Fruit fly (Drosophila melanogaster) whole organism, embryonic: Measurements from ENCODE around the gene Lamtor4.

ENCODE experiments used
- Awh ChIP-seq: fragments of 200-800 bp; sonication (Bioruptor generic); IDR thresholded peaks from 2 replicates; pipeline ENCODE4, ENCODE4 v1.3.6; 2022; ENCODE audit warnings: missing biosample characterization, missing genetic modification characterization
- B-H2 ChIP-seq: fragments of 200-800 bp; sonication (Bioruptor generic); optimal IDR thresholded peaks from 2 replicates; lab custom pipeline; 2018; ENCODE audit warnings: missing biosample characterization, mild to moderate bottlenecking, missing genetic modification characterization
- Bdp1 ChIP-seq: fragments of 200-800 bp; sonication (Bioruptor generic); optimal IDR thresholded peaks from 3 replicates; lab custom pipeline; 2016; ENCODE audit warnings: missing biosample characterization, missing genetic modification characterization
- CG10209 ChIP-seq: fragments of 200-800 bp; sonication (Bioruptor generic); optimal IDR thresholded peaks from 3 replicates; lab custom pipeline; 2017; ENCODE audit warnings: missing biosample characterization, mild to moderate bottlenecking, missing genetic modification characterization, missing genetic modification reagents
- CG10267 ChIP-seq: fragments of 200-800 bp; sonication (Bioruptor generic); optimal IDR thresholded peaks from 2 replicates; lab custom pipeline; 2018; ENCODE audit warnings: missing biosample characterization, mild to moderate bottlenecking, missing genetic modification characterization, moderate library complexity
- CG11093 ChIP-seq: fragments of 200-800 bp; sonication (Bioruptor generic); IDR thresholded peaks from 3 replicates; pipeline ENCODE4 v1.3.6; 2022; ENCODE audit warnings: missing biosample characterization, missing genetic modification characterization
- CG11398 ChIP-seq: fragments of 200-800 bp; sonication (Bioruptor generic); optimal IDR thresholded peaks from 2 replicates; lab custom pipeline; 2016; ENCODE audit warnings: missing biosample characterization, missing genetic modification characterization
- CG12391 ChIP-seq: fragments of 200-800 bp; sonication (Bioruptor generic); optimal IDR thresholded peaks from 3 replicates; lab custom pipeline; 2018; ENCODE audit warnings: missing biosample characterization, mild to moderate bottlenecking, missing genetic modification characterization, moderate library complexity
- CG13296 ChIP-seq: fragments of 200-800 bp; sonication (Bioruptor generic); optimal IDR thresholded peaks from 3 replicates; lab custom pipeline; 2018; ENCODE audit warnings: missing biosample characterization, mild to moderate bottlenecking, missing genetic modification characterization
- CG13424 ChIP-seq: fragments of 200-800 bp; sonication (Bioruptor generic); optimal IDR thresholded peaks from 2 replicates; lab custom pipeline; 2019; ENCODE audit warnings: missing biosample characterization, mild to moderate bottlenecking, missing genetic modification characterization, moderate library complexity
- CG13624 ChIP-seq: fragments of 200-800 bp; sonication (Bioruptor generic); optimal IDR thresholded peaks from 2 replicates; lab custom pipeline; 2016; ENCODE audit warnings: missing biosample characterization, missing genetic modification characterization
- CG1602 ChIP-seq: fragments of 200-800 bp; sonication (Bioruptor generic); optimal IDR thresholded peaks from 3 replicates; lab custom pipeline; 2016; ENCODE audit warnings: missing biosample characterization, missing genetic modification characterization
- CG16863 ChIP-seq: fragments of 200-800 bp; sonication (Bioruptor generic); optimal IDR thresholded peaks from 3 replicates; lab custom pipeline; 2016; ENCODE audit warnings: missing biosample characterization, missing genetic modification characterization
- CG17385 ChIP-seq: fragments of 200-800 bp; sonication (Bioruptor generic); optimal IDR thresholded peaks from 3 replicates; lab custom pipeline; 2018; ENCODE audit warnings: missing biosample characterization, mild to moderate bottlenecking, missing genetic modification characterization
- CG17802 ChIP-seq: fragments of 200-800 bp; sonication (Bioruptor generic); optimal IDR thresholded peaks from 2 replicates; lab custom pipeline; 2018; ENCODE audit warnings: missing biosample characterization, mild to moderate bottlenecking, missing genetic modification characterization, moderate library complexity
- CG18619 ChIP-seq: fragments of 200-800 bp; sonication (Bioruptor generic); optimal IDR thresholded peaks from 3 replicates; lab custom pipeline; 2017; ENCODE audit warnings: missing biosample characterization, mild to moderate bottlenecking, missing genetic modification characterization
- CG2678 ChIP-seq: fragments of 200-800 bp; sonication (Bioruptor generic); optimal IDR thresholded peaks from 3 replicates; lab custom pipeline; 2019; ENCODE audit warnings: missing biosample characterization, mild to moderate bottlenecking, missing genetic modification characterization, moderate library complexity
- CG30020 ChIP-seq: fragments of 200-800 bp; optimal IDR thresholded peaks from 2 replicates; lab custom pipeline; 2019; ENCODE audit warnings: missing biosample characterization, mild to moderate bottlenecking, missing genetic modification characterization, moderate library complexity
- CG3163 ChIP-seq: fragments of 200-800 bp; sonication (Bioruptor generic); optimal IDR thresholded peaks from 3 replicates; lab custom pipeline; 2016; ENCODE audit warnings: missing biosample characterization, missing genetic modification characterization
- CG32532 ChIP-seq: fragments of 200-800 bp; sonication (Bioruptor generic); IDR thresholded peaks from 2 replicates; pipeline ENCODE4 v1.3.6; 2022; ENCODE audit warnings: missing biosample characterization, missing genetic modification characterization
- CG6765 ChIP-seq: fragments of 200-800 bp; sonication (Bioruptor generic); optimal IDR thresholded peaks from 3 replicates; lab custom pipeline; 2017; ENCODE audit warnings: missing biosample characterization, mild to moderate bottlenecking, missing genetic modification characterization
- CG7963 ChIP-seq: fragments of 200-800 bp; sonication (Bioruptor generic); IDR thresholded peaks from 3 replicates; pipeline ENCODE4 v1.3.6; 2022; ENCODE audit warnings: missing biosample characterization, missing genetic modification characterization; ENCODE audit not compliant: partially characterized antibody
- CG9727 ChIP-seq: fragments of 200-800 bp; sonication (Bioruptor generic); optimal IDR thresholded peaks from 3 replicates; lab custom pipeline; 2017; ENCODE audit warnings: missing biosample characterization, mild to moderate bottlenecking, missing genetic modification characterization
- CG9876 ChIP-seq: fragments of 200-800 bp; sonication (Bioruptor generic); optimal IDR thresholded peaks from 2 replicates; lab custom pipeline; 2016; ENCODE audit warnings: missing biosample characterization, missing genetic modification characterization
- CoRest ChIP-seq: fragments of 200-800 bp; sonication (Bioruptor generic); optimal IDR thresholded peaks from 3 replicates; lab custom pipeline; 2018; ENCODE audit warnings: missing biosample characterization, mild to moderate bottlenecking, missing genetic modification characterization, moderate library complexity
- Dip3 ChIP-seq: fragments of 200-800 bp; sonication (Bioruptor generic); optimal IDR thresholded peaks from 3 replicates; lab custom pipeline; 2016; ENCODE audit warnings: missing biosample characterization, missing genetic modification characterization
- Ets65A ChIP-seq: fragments of 200-800 bp; sonication (Bioruptor generic); peaks from one replicate; lab custom pipeline; 2016; ENCODE audit warnings: missing biosample characterization, missing genetic modification characterization
- HmgD ChIP-seq: fragments of 200-800 bp; sonication (Bioruptor generic); optimal IDR thresholded peaks from 3 replicates; lab custom pipeline; 2016; ENCODE audit warnings: missing biosample characterization, missing genetic modification characterization
- HmgZ ChIP-seq: fragments of 200-800 bp; sonication (Bioruptor generic); optimal IDR thresholded peaks from 2 replicates; lab custom pipeline; 2018; ENCODE audit warnings: missing biosample characterization, mild to moderate bottlenecking, missing genetic modification characterization
- Hr3 ChIP-seq: fragments of 200-800 bp; sonication (Bioruptor generic); optimal IDR thresholded peaks from 3 replicates; lab custom pipeline; 2016; ENCODE audit warnings: missing biosample characterization, missing genetic modification characterization
- MTF-1 ChIP-seq: fragments of 200-800 bp; sonication (Bioruptor generic); optimal IDR thresholded peaks from 2 replicates; lab custom pipeline; 2018; ENCODE audit warnings: missing biosample characterization, mild to moderate bottlenecking, missing genetic modification characterization, borderline replicate concordance
- PHDP ChIP-seq: fragments of 200-800 bp; sonication (Bioruptor generic); optimal IDR thresholded peaks from 3 replicates; lab custom pipeline; 2018; ENCODE audit warnings: missing biosample characterization, mild to moderate bottlenecking, missing genetic modification characterization, moderate library complexity
- Spps ChIP-seq: fragments of 200-800 bp; sonication (Bioruptor generic); optimal IDR thresholded peaks from 2 replicates; lab custom pipeline; 2018; ENCODE audit warnings: missing biosample characterization, mild to moderate bottlenecking, missing genetic modification characterization
- Tbp ChIP-seq: fragments of >200 bp; optimal IDR thresholded peaks from 2 replicates; lab custom pipeline; 2018; ENCODE audit warnings: missing biosample characterization, missing genetic modification characterization
- Xbp1 ChIP-seq: fragments of 200-800 bp; sonication (Bioruptor generic); optimal IDR thresholded peaks from 3 replicates; lab custom pipeline; 2016; ENCODE audit warnings: missing biosample characterization, mild to moderate bottlenecking, missing genetic modification characterization
- ase ChIP-seq: fragments of 200-800 bp; sonication (Bioruptor generic); IDR thresholded peaks from 3 replicates; pipeline ENCODE4 v1.3.6; 2022; ENCODE audit warnings: missing biosample characterization, missing genetic modification characterization
- dati ChIP-seq: fragments of 200-800 bp; sonication (Bioruptor generic); IDR thresholded peaks from 2 replicates; pipeline ENCODE4 v1.3.6; 2022; ENCODE audit warnings: missing biosample characterization, missing genetic modification characterization
- emc ChIP-seq: fragments of 200-800 bp; sonication (Bioruptor generic); optimal IDR thresholded peaks from 2 replicates; lab custom pipeline; 2016; ENCODE audit warnings: missing biosample characterization, missing genetic modification characterization
- fu2 ChIP-seq: fragments of 200-800 bp; sonication (Bioruptor generic); optimal IDR thresholded peaks from 2 replicates; lab custom pipeline; 2016; ENCODE audit warnings: missing biosample characterization, missing genetic modification characterization
- gce ChIP-seq: fragments of 200-800 bp; sonication (Bioruptor generic); IDR thresholded peaks from 3 replicates; pipeline ENCODE4 v1.3.6; 2022; ENCODE audit warnings: missing biosample characterization, missing genetic modification characterization
- gro ChIP-seq: fragments of 200-800 bp; sonication (Bioruptor generic); optimal IDR thresholded peaks from 2 replicates; lab custom pipeline; 2016; ENCODE audit warnings: missing biosample characterization, missing genetic modification characterization
- gsb ChIP-seq: fragments of 200-800 bp; sonication (Bioruptor generic); IDR thresholded peaks from 2 replicates; pipeline ENCODE4 v1.3.6; 2022; ENCODE audit warnings: missing biosample characterization, missing genetic modification characterization
- nmo ChIP-seq: fragments of 200-800 bp; sonication (Bioruptor generic); optimal IDR thresholded peaks from 2 replicates; lab custom pipeline; 2018; ENCODE audit warnings: missing biosample characterization, mild to moderate bottlenecking, missing genetic modification characterization, moderate library complexity
- pho ChIP-seq: fragments of 200-800 bp; sonication (Bioruptor generic); optimal IDR thresholded peaks from 2 replicates; lab custom pipeline; 2016; ENCODE audit warnings: missing biosample characterization, missing genetic modification characterization
- psq ChIP-seq: fragments of 200-800 bp; sonication (Bioruptor generic); optimal IDR thresholded peaks from 2 replicates; lab custom pipeline; 2017; ENCODE audit warnings: missing biosample characterization, missing genetic modification characterization
- repo ChIP-seq: fragments of 200-800 bp; sonication (Bioruptor generic); optimal IDR thresholded peaks from 2 replicates; lab custom pipeline; 2016; ENCODE audit warnings: missing biosample characterization, missing genetic modification characterization
- salm ChIP-seq: fragments of 200-800 bp; sonication (Bioruptor generic); optimal IDR thresholded peaks from 2 replicates; lab custom pipeline; 2018; ENCODE audit warnings: missing biosample characterization, mild to moderate bottlenecking, missing genetic modification characterization
- sob ChIP-seq: fragments of 200-800 bp; sonication (Bioruptor generic); IDR thresholded peaks from 2 replicates; pipeline ENCODE4 v1.3.6; 2022; ENCODE audit warnings: missing biosample characterization, missing genetic modification characterization
- sqz ChIP-seq: fragments of 200-800 bp; sonication (Bioruptor generic); optimal IDR thresholded peaks from 3 replicates; lab custom pipeline; 2018; ENCODE audit warnings: missing biosample characterization, mild to moderate bottlenecking, missing genetic modification characterization
- trh ChIP-seq: fragments of 200-800 bp; sonication (Bioruptor generic); optimal IDR thresholded peaks from 2 replicates; lab custom pipeline; 2016; ENCODE audit warnings: missing biosample characterization, missing genetic modification characterization

Gene Lamtor4

dm6 chr3L:3894413-3894812, 2.3 kb upstream of the Lamtor4 start:
- no peak for TF ChIP-seq Ets65A (GFP tag; lab: Kevin White, UChicago)
- peak; percentile 97 for TF ChIP-seq Bdp1
- no peak for TF ChIP-seq sob (GFP tag; lab: Robert Waterston, UW)

- TF ChIP-seq HmgZ = peak; percentile 79
- peak; percentile 53 for TF ChIP-seq CG16863 (GFP tag; lab: Kevin White, UChicago)
- no peak for TF ChIP-seq CG32532 (GFP tag; lab: Robert Waterston, UW)
- TF ChIP-seq CG30020 (tag; lab: Kevin White, UChicago) = peak; percentile 51
- TF ChIP-seq gce (GFP tag; lab: Robert Waterston, UW) = no peak
- TF ChIP-seq CoRest (tag; lab: Kevin White, UChicago) = peak; percentile 71
- no peak for TF ChIP-seq CG7963 (GFP tag; lab: Robert Waterston, UW)
- peak; percentile 57 for TF ChIP-seq gro (GFP tag; lab: Kevin White, UChicago)
- TF ChIP-seq ase = no peak
- TF ChIP-seq gsb = no peak
- peak; percentile 61 for TF ChIP-seq psq (GFP tag; lab: Kevin White, UChicago)
- TF ChIP-seq CG6765 (GFP tag; lab: Kevin White, UChicago) = peak; percentile 25
- TF ChIP-seq CG13296 (GFP tag; lab: Kevin White, UChicago) = peak; percentile 60
- peak; percentile 59 for TF ChIP-seq CG2678 (tag; lab: Kevin White, UChicago)
- TF ChIP-seq Tbp = no peak
- peak; percentile 87 for TF ChIP-seq CG10209 (GFP tag; lab: Kevin White, UChicago)
- peak; percentile 45 for TF ChIP-seq salm
- peak; percentile 56 for TF ChIP-seq sqz (GFP tag; lab: Kevin White, UChicago)
- TF ChIP-seq HmgD = peak; percentile 64
- TF ChIP-seq Awh (GFP tag; lab: Robert Waterston, UW) = no peak
- peak; percentile 61 for TF ChIP-seq PHDP (tag; lab: Kevin White, UChicago)
- peak; percentile 57 for TF ChIP-seq CG3163 (GFP tag; lab: Kevin White, UChicago)
- TF ChIP-seq CG11093 (GFP tag; lab: Robert Waterston, UW) = peak; percentile 33; the same call in 1 of the 3 replicates
- peak; percentile 24 for TF ChIP-seq Spps (tag; lab: Kevin White, UChicago)
- peak; percentile 54 for TF ChIP-seq fu2 (GFP tag; lab: Kevin White, UChicago)
- TF ChIP-seq emc (GFP tag; lab: Kevin White, UChicago) = peak; percentile 49
- TF ChIP-seq CG13424 = peak; percentile 71
- peak; percentile 66 for TF ChIP-seq CG1602
- peak; percentile 81 for TF ChIP-seq CG11398 (GFP tag; lab: Kevin White, UChicago)
- TF ChIP-seq CG13624 = peak; percentile 64
- peak; percentile 32 for TF ChIP-seq CG17802 (tag; lab: Kevin White, UChicago)
- TF ChIP-seq repo (GFP tag; lab: Kevin White, UChicago) = peak; percentile 63
- peak; percentile 47 for TF ChIP-seq nmo (GFP tag; lab: Kevin White, UChicago)
- peak; percentile 71 for TF ChIP-seq CG9727 (GFP tag; lab: Kevin White, UChicago)
- peak; percentile 63 for TF ChIP-seq trh (GFP tag; lab: Kevin White, UChicago)
- TF ChIP-seq Hr3 (GFP tag; lab: Kevin White, UChicago) = peak; percentile 57
- TF ChIP-seq Xbp1 (GFP tag; lab: Kevin White, UChicago) = peak; percentile 51
- TF ChIP-seq CG10267 (tag; lab: Kevin White, UChicago) = peak; percentile 69
- TF ChIP-seq CG18619 (GFP tag; lab: Kevin White, UChicago) = peak; percentile 71
- TF ChIP-seq pho = peak; percentile 82
- peak; percentile 58 for TF ChIP-seq CG12391 (tag; lab: Kevin White, UChicago)
- peak; percentile 76 for TF ChIP-seq B-H2
- peak; percentile 59 for TF ChIP-seq CG17385 (GFP tag; lab: Kevin White, UChicago)
- peak; percentile 56 for TF ChIP-seq Dip3 (GFP tag; lab: Kevin White, UChicago)
- TF ChIP-seq MTF-1 (GFP tag; lab: Kevin White, UChicago) = peak; percentile 76
- TF ChIP-seq CG9876 (GFP tag; lab: Kevin White, UChicago) = peak; percentile 66
- no peak for TF ChIP-seq dati (GFP tag; lab: Robert Waterston, UW)
Measured at dm6 chr3L:3898978-3899377, 2.3 kb downstream of the Lamtor4 start, which contains the start of gene Ccz1. Ccz1 (minus strand) TSS chr3L:3899156.
